Worm (Caenorhabditis elegans) whole organism, young adult: ENCODE measurements around the gene spp-20.
"Not testable (repeated sequence)": the region's sequence is repeated elsewhere in the genome, so short reads cannot be mapped to it uniquely, and the experiment has no call there.

ENCODE experiments used
- Y53F4B.3 ChIP-seq: fragments of 200-800 bp; sonication (Bioruptor generic); IDR thresholded peaks from 2 replicates; pipeline ENCODE4 v1.3.6; 2022; ENCODE audit warnings: missing genetic modification reagents, missing genetic modification characterization, missing compliant biosample characterization
- Y79H2A.3 ChIP-seq: fragments of 200-800 bp; sonication (Bioruptor generic); conservative IDR thresholded peaks from 2 replicates; pipeline ENCODE4 v1.3.6; 2022; ENCODE audit warnings: missing genetic modification reagents, missing genetic modification characterization, missing compliant biosample characterization
- ama-1 ChIP-seq, 3 experiments: fragments of 150-350 bp in 1 of 3; sonication (generic microtip) in 2 of 3; optimal IDR thresholded peaks; 2 replicates each; lab custom pipeline; 2014 to 2018; ENCODE audit warnings: missing biosample characterization in 2 of 3, missing genetic modification characterization in 2 of 3, missing genetic modification reagents in 2 of 3
- aptf-2 ChIP-seq: fragments of 200-800 bp; sonication (Bioruptor generic); conservative IDR thresholded peaks from 2 replicates; pipeline ENCODE4 v1.3.6; 2022; ENCODE audit warnings: missing genetic modification reagents, missing genetic modification characterization, missing compliant biosample characterization
- gei-17 ChIP-seq: fragments of 200-800 bp; sonication (Bioruptor generic); optimal IDR thresholded peaks from 2 replicates; lab custom pipeline; 2018; ENCODE audit warnings: mild to moderate bottlenecking, missing genetic modification characterization, missing compliant biosample characterization
- lin-26 ChIP-seq: fragments of 200-800 bp; sonication (Bioruptor generic); IDR thresholded peaks from 2 replicates; pipeline ENCODE4 v1.3.6; 2022; ENCODE audit warnings: missing genetic modification reagents, missing genetic modification characterization, missing compliant biosample characterization
- nfya-1 ChIP-seq: sonication (generic microtip); optimal IDR thresholded peaks from 2 replicates; lab custom pipeline; 2017; ENCODE audit warnings: antibody characterized with exemption, missing compliant biosample characterization, missing genetic modification characterization, borderline replicate concordance; ENCODE audit not compliant: insufficient read depth
- nhr-90 ChIP-seq: sonication (generic microtip); optimal IDR thresholded peaks from 2 replicates; lab custom pipeline; 2016; ENCODE audit warnings: missing genotype, mild to moderate bottlenecking, missing genetic modification characterization, missing compliant biosample characterization
- pha-4 ChIP-seq: fragments of 150-350 bp; sonication (generic microtip); optimal IDR thresholded peaks from 2 replicates; lab custom pipeline; 2014; ENCODE audit warnings: missing biosample characterization, missing genetic modification reagents, missing genetic modification characterization
- sea-2 ChIP-seq: fragments of 200-800 bp; sonication (Bioruptor generic); IDR thresholded peaks from 2 replicates; pipeline ENCODE4 v1.3.6; 2022; ENCODE audit warnings: missing genetic modification characterization, missing compliant biosample characterization
- somi-1 ChIP-seq: fragments of 200-800 bp; sonication (Bioruptor generic); optimal IDR thresholded peaks from 2 replicates; lab custom pipeline; 2018; ENCODE audit warnings: mild to moderate bottlenecking, missing genetic modification characterization, missing compliant biosample characterization

DNA sequence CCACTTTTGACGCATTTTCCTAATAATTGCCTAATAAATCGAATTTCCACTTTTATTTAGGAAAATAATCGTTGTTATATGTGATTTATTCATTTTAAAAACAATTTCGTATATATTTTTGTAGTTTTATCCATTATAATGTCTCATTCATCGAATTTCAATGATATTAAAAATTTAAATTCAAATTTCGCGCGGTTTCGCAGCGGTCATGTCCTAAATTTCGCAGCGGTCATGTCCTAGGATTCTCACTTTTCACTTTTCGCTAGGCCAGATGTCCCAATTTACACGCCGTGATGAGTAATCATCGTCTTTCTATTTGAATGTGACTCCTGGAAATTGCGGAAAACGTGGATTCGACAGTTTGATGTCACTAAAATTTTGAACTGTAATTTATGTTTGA, 23.8 kb upstream of the spp-20 start, which contains the start of gene ZK1055.4:
- TF ChIP-seq nhr-90; Y53F4B.3 (GFP tag; lab: Robert Waterston, UW); ama-1 (optimal IDR thresholded peaks at IDR 0.05; lab: Kevin White, UChicago); ama-1 (GFP tag; optimal IDR thresholded peaks at IDR 0.05; lab: Kevin White, UChicago); aptf-2 (GFP tag; lab: Robert Waterston, UW); Y79H2A.3; sea-2; lin-26 (GFP tag; lab: Robert Waterston, UW); nfya-1 (tag; lab: Kevin White, UChicago); somi-1 (GFP tag; lab: Kevin White, UChicago); pha-4 (tag; lab: Kevin White, UChicago); gei-17: not testable (repeated sequence)
